Worm (Caenorhabditis elegans) whole organism, L4 larva: ENCODE results near the gene ZC190.5.
A peak's percentile ranks its signal among the peaks of the same experiment; 100 is the strongest.

Experiments used
- D1046.2 ChIP-seq: fragments of 200-800 bp; sonication (Bioruptor generic); IDR thresholded peaks from 2 replicates; pipeline ENCODE4 v1.3.6; 2022; ENCODE audit warnings: missing genetic modification characterization, missing compliant biosample characterization
- F10B5.3 ChIP-seq: sonication (generic microtip); optimal IDR thresholded peaks from 2 replicates; lab custom pipeline; 2016; ENCODE audit warnings: mild to moderate bottlenecking, missing genetic modification characterization, missing compliant biosample characterization
- F37D6.2 ChIP-seq: sonication (generic microtip); optimal IDR thresholded peaks from 2 replicates; lab custom pipeline; 2016; ENCODE audit warnings: mild to moderate bottlenecking, missing genetic modification characterization, missing compliant biosample characterization
- F44E2.7 ChIP-seq: fragments of 200-800 bp; sonication (Bioruptor generic); IDR thresholded peaks from 2 replicates; pipeline ENCODE4 v2.1.2; 2022; ENCODE audit warnings: missing genetic modification characterization, missing compliant biosample characterization
- F49E8.2 ChIP-seq: sonication (generic microtip); optimal IDR thresholded peaks from 2 replicates; lab custom pipeline; 2016; ENCODE audit warnings: missing compliant biosample characterization, mild to moderate bottlenecking, missing genetic modification characterization, borderline replicate concordance
- R02D3.7 ChIP-seq: fragments of 150-350 bp; sonication (generic microtip); optimal IDR thresholded peaks from 3 replicates; lab custom pipeline; 2014; ENCODE audit warnings: missing biosample characterization, missing genetic modification characterization
- T26A8.4 ChIP-seq: fragments of 200-800 bp; sonication (Bioruptor generic); IDR thresholded peaks from 2 replicates; pipeline ENCODE4 v1.3.6; 2022; ENCODE audit warnings: missing genetic modification characterization, missing compliant biosample characterization
- Y105C5A.15 ChIP-seq: fragments of 200-800 bp; sonication (Bioruptor generic); IDR thresholded peaks from 2 replicates; pipeline ENCODE4 v1.3.6; 2022; ENCODE audit warnings: missing genetic modification characterization, missing compliant biosample characterization
- Y48G9A.11 ChIP-seq: fragments of 200-800 bp; sonication (Bioruptor generic); IDR thresholded peaks from 2 replicates; pipeline ENCODE4 v1.3.6; 2022; ENCODE audit warnings: missing genetic modification reagents, missing genetic modification characterization, missing compliant biosample characterization
- Y5F2A.4 ChIP-seq: fragments of 200-800 bp; sonication (Bioruptor generic); optimal IDR thresholded peaks from 2 replicates; lab custom pipeline; 2018; ENCODE audit warnings: mild to moderate bottlenecking, missing genetic modification characterization, missing compliant biosample characterization
- ZK337.2 ChIP-seq: fragments of 200-800 bp; sonication (Bioruptor generic); IDR thresholded peaks from 2 replicates; pipeline ENCODE4 v1.3.6; 2022; ENCODE audit warnings: missing genetic modification reagents, missing genetic modification characterization, missing compliant biosample characterization
- ZK546.5 ChIP-seq, 2 experiments: sonication (generic microtip); optimal IDR thresholded peaks; 2 replicates each; lab custom pipeline; 2017; ENCODE audit warnings: missing biosample characterization in 2 of 2, missing genetic modification characterization in 2 of 2
- arid-1 ChIP-seq: fragments of 200-800 bp; sonication (Bioruptor generic); conservative IDR thresholded peaks from 2 replicates; pipeline ENCODE4 v1.3.6; 2022; ENCODE audit warnings: missing genetic modification reagents, missing genetic modification characterization, missing compliant biosample characterization
- attf-4 ChIP-seq: sonication (generic microtip); optimal IDR thresholded peaks from 3 replicates; lab custom pipeline; 2017; ENCODE audit warnings: missing biosample characterization, missing genetic modification characterization
- ceh-28 ChIP-seq: fragments of 150-350 bp; optimal IDR thresholded peaks from 2 replicates; lab custom pipeline; 2014; ENCODE audit warnings: missing biosample characterization, missing genetic modification reagents, missing genetic modification characterization
- ceh-32 ChIP-seq: sonication (generic microtip); optimal IDR thresholded peaks from 2 replicates; lab custom pipeline; 2016; ENCODE audit warnings: mild to moderate bottlenecking, missing genetic modification characterization, missing compliant biosample characterization; ENCODE audit not compliant: poor library complexity
- ceh-62 ChIP-seq: sonication (generic microtip); optimal IDR thresholded peaks from 2 replicates; lab custom pipeline; 2017; ENCODE audit warnings: missing biosample characterization, missing genetic modification characterization
- ceh-82 ChIP-seq: sonication (generic microtip); optimal IDR thresholded peaks from 2 replicates; lab custom pipeline; 2017; ENCODE audit warnings: missing biosample characterization, missing genetic modification characterization
- dmd-6 ChIP-seq: fragments of 200-800 bp; sonication (Bioruptor generic); IDR thresholded peaks from 2 replicates; pipeline ENCODE4 v1.3.6; 2022; ENCODE audit warnings: missing genetic modification reagents, missing genetic modification characterization, missing compliant biosample characterization
- dmd-9 ChIP-seq: fragments of 200-800 bp; sonication (Bioruptor generic); IDR thresholded peaks from 2 replicates; pipeline ENCODE4 v1.3.6; 2022; ENCODE audit warnings: missing genetic modification reagents, missing genetic modification characterization, missing compliant biosample characterization
- dve-1 ChIP-seq: sonication (generic microtip); optimal IDR thresholded peaks from 2 replicates; lab custom pipeline; 2017; ENCODE audit warnings: antibody characterized with exemption, mild to moderate bottlenecking, missing genetic modification characterization, missing compliant biosample characterization; ENCODE audit not compliant: insufficient read depth
- egl-27 ChIP-seq: sonication (generic microtip); optimal IDR thresholded peaks from 3 replicates; lab custom pipeline; 2017; ENCODE audit warnings: missing biosample characterization, missing genetic modification reagents, missing genetic modification characterization
- egl-43 ChIP-seq: fragments of 200-800 bp; sonication (Bioruptor generic); IDR thresholded peaks from 2 replicates; pipeline ENCODE4 v1.3.6; 2022; ENCODE audit warnings: missing genetic modification reagents, missing genetic modification characterization, missing compliant biosample characterization
- gei-8 ChIP-seq: fragments of 200-800 bp; sonication (Bioruptor generic); optimal IDR thresholded peaks from 2 replicates; lab custom pipeline; 2018; ENCODE audit warnings: mild to moderate bottlenecking, missing genetic modification characterization, missing compliant biosample characterization
- hlh-30 ChIP-seq: sonication (generic microtip); optimal IDR thresholded peaks from 2 replicates; lab custom pipeline; 2017; ENCODE audit warnings: antibody characterized with exemption, mild to moderate bottlenecking, missing genetic modification characterization, missing compliant biosample characterization; ENCODE audit not compliant: insufficient read depth
- hmg-1.1 ChIP-seq: fragments of 200-800 bp; sonication (Bioruptor generic); IDR thresholded peaks from 2 replicates; pipeline ENCODE4 v1.3.6; 2022; ENCODE audit warnings: missing genetic modification reagents, missing genetic modification characterization, missing compliant biosample characterization
- lin-29 ChIP-seq: fragments of 200-800 bp; sonication (Bioruptor generic); IDR thresholded peaks from 2 replicates; pipeline ENCODE4 v1.3.6; 2022; ENCODE audit warnings: missing genetic modification reagents, missing genetic modification characterization, missing compliant biosample characterization
- lin-38 ChIP-seq: fragments of 200-800 bp; sonication (Bioruptor generic); IDR thresholded peaks from 2 replicates; pipeline ENCODE4 v1.3.6; 2022; ENCODE audit warnings: missing genetic modification reagents, missing genetic modification characterization, missing compliant biosample characterization
- lin-39 ChIP-seq: fragments of 150-350 bp; optimal IDR thresholded peaks from 2 replicates; lab custom pipeline; 2014; ENCODE audit warnings: missing biosample characterization, missing genetic modification reagents, missing genetic modification characterization
- lsy-2 ChIP-seq, 2 experiments: fragments of 150-350 bp in 1 of 2; sonication (generic microtip) in 1 of 2; optimal IDR thresholded peaks; 2 replicates each; lab custom pipeline; 2014 to 2017; ENCODE audit warnings: missing biosample characterization in 2 of 2, missing genetic modification characterization in 2 of 2
- madf-5 ChIP-seq, 2 experiments: fragments of 200-800 bp; sonication (Bioruptor generic); IDR thresholded peaks; 2 replicates each; pipeline ENCODE4 v1.3.6; 2022; ENCODE audit warnings: missing compliant biosample characterization in 2 of 2, missing genetic modification characterization in 2 of 2
- mdl-1 ChIP-seq, 2 experiments: fragments of 150-350 bp in 1 of 2; sonication (generic microtip) in 1 of 2; optimal IDR thresholded peaks; 2 replicates each; lab custom pipeline; 2014 to 2017; ENCODE audit warnings: missing biosample characterization in 2 of 2, missing genetic modification characterization in 2 of 2
- mxl-2 ChIP-seq: fragments of 200-800 bp; sonication (Bioruptor generic); conservative IDR thresholded peaks from 2 replicates; pipeline ENCODE4 v1.3.6; 2022; ENCODE audit warnings: missing genetic modification reagents, missing genetic modification characterization, missing compliant biosample characterization
- nhr-102 ChIP-seq: sonication (generic microtip); optimal IDR thresholded peaks from 2 replicates; lab custom pipeline; 2016; ENCODE audit warnings: mild to moderate bottlenecking, missing genetic modification characterization, moderate library complexity, missing compliant biosample characterization
- nhr-111 ChIP-seq: fragments of 200-800 bp; sonication (Bioruptor generic); optimal IDR thresholded peaks from 2 replicates; lab custom pipeline; 2018; ENCODE audit warnings: mild to moderate bottlenecking, missing genetic modification characterization, missing compliant biosample characterization
- nhr-25 ChIP-seq: sonication (generic microtip); optimal IDR thresholded peaks from 2 replicates; lab custom pipeline; 2017; ENCODE audit warnings: missing genetic modification characterization, mild to moderate bottlenecking, missing compliant biosample characterization, antibody characterized with exemption, moderate library complexity, borderline replicate concordance; ENCODE audit not compliant: insufficient read depth
- nhr-48 ChIP-seq: sonication (generic microtip); optimal IDR thresholded peaks from 2 replicates; lab custom pipeline; 2016; ENCODE audit warnings: mild to moderate bottlenecking, missing genetic modification characterization, missing compliant biosample characterization
- nhr-76 ChIP-seq: fragments of 150-350 bp; optimal IDR thresholded peaks from 2 replicates; lab custom pipeline; 2014; ENCODE audit warnings: missing biosample characterization, missing genetic modification characterization
- nhr-77 ChIP-seq: fragments of 150-350 bp; optimal IDR thresholded peaks from 2 replicates; lab custom pipeline; 2014; ENCODE audit warnings: missing biosample characterization, missing genetic modification characterization
- php-3 ChIP-seq: fragments of 200-800 bp; sonication (Bioruptor generic); IDR thresholded peaks from 2 replicates; pipeline ENCODE4 v1.3.6; 2022; ENCODE audit warnings: missing genetic modification reagents, missing genetic modification characterization, missing compliant biosample characterization
- saeg-2 ChIP-seq: fragments of 200-800 bp; sonication (Bioruptor generic); IDR thresholded peaks from 2 replicates; pipeline ENCODE4 v1.3.6; 2022; ENCODE audit warnings: missing genetic modification reagents, missing genetic modification characterization, missing compliant biosample characterization
- sdz-12 ChIP-seq: fragments of 200-800 bp; sonication (Bioruptor generic); optimal IDR thresholded peaks from 2 replicates; lab custom pipeline; 2018; ENCODE audit warnings: mild to moderate bottlenecking, missing genetic modification characterization, missing compliant biosample characterization
- set-16 ChIP-seq: fragments of 200-800 bp; sonication (Bioruptor generic); IDR thresholded peaks from 2 replicates; pipeline ENCODE4 v1.3.6; 2022; ENCODE audit warnings: missing genetic modification reagents, missing genetic modification characterization, missing compliant biosample characterization
- snpc-4 ChIP-seq: fragments of 150-350 bp; optimal IDR thresholded peaks from 2 replicates; lab custom pipeline; 2014; ENCODE audit warnings: missing biosample characterization, missing genetic modification characterization
- tag-97 ChIP-seq: fragments of 200-800 bp; sonication (Bioruptor generic); IDR thresholded peaks from 2 replicates; pipeline ENCODE4 v1.3.6; 2022; ENCODE audit warnings: missing genetic modification characterization, missing compliant biosample characterization
- zfp-2 ChIP-seq: sonication (generic microtip); optimal IDR thresholded peaks from 2 replicates; lab custom pipeline; 2016; ENCODE audit warnings: mild to moderate bottlenecking, missing genetic modification characterization, missing compliant biosample characterization
- zip-11 ChIP-seq: fragments of 200-800 bp; sonication (Bioruptor generic); IDR thresholded peaks from 2 replicates; pipeline ENCODE4 v1.3.6; 2022; ENCODE audit warnings: missing genetic modification characterization, missing compliant biosample characterization
- zip-2 ChIP-seq: fragments of 150-350 bp; optimal IDR thresholded peaks from 2 replicates; lab custom pipeline; 2014; ENCODE audit warnings: missing biosample characterization, missing genetic modification characterization
- ztf-11 ChIP-seq: fragments of 150-350 bp; optimal IDR thresholded peaks from 2 replicates; lab custom pipeline; 2014; ENCODE audit warnings: missing biosample characterization, missing genetic modification characterization
- ztf-7 ChIP-seq: fragments of 150-350 bp; optimal IDR thresholded peaks from 2 replicates; lab custom pipeline; 2014; ENCODE audit warnings: missing biosample characterization, missing genetic modification characterization

Gene ZC190.5

DNA sequence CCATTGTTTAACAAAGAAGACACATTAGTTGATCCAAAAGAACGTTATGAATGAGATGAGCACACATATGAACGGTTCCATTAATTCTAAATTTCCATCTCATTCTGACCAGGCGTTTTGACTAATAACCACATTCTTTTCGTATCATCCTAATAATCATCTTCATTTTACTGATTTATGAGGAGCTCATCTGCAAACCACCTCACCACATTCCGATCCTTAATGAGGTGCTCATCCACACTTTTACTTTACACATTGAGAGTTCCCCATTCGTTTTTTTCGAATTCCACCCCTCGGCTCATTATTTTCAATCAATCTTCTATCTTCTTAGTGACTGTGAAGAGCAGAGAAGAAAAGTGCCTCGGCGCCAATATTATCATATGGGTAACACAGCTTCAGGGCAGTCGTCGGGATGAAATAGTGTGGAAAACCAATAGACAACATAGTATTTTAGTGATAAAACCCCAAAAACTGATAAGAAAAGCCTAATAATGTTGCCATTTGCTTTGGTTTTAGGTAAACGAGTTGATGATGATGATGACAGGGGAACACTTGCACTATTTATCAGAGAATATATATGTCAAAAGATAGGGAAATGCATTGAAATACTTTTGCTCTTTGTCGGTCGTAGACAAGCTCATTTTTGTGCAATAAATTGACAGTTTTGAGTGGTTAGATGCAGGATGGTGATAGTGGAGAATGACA lies 22.2 kb downstream of the ZC190.5 start (continued):
- TF ChIP-seq Y5F2A.4 (no peak), attf-4 (tag; lab: Kevin White, UChicago) (no peak), php-3 (GFP tag; lab: Robert Waterston, UW) (peak; percentile 99), F10B5.3 (tag; lab: Kevin White, UChicago) (no peak), R02D3.7 (no peak), mdl-1 (tag; optimal IDR thresholded peaks at IDR 0.05; lab: Kevin White, UChicago) (no peak), set-16 (GFP tag; lab: Robert Waterston, UW) (no peak), F49E8.2 (tag; lab: Kevin White, UChicago) (no peak), ceh-62 (no peak), nhr-111 (GFP tag; lab: Kevin White, UChicago) (no peak), ztf-11 (tag; lab: Kevin White, UChicago) (no peak), egl-43 (no peak), sdz-12 (GFP tag; lab: Kevin White, UChicago) (no peak), ZK546.5 (tag; optimal IDR thresholded peaks at IDR 0.05; lab: Kevin White, UChicago) (no peak), egl-27 (tag; lab: Kevin White, UChicago) (no peak), mxl-2 (GFP tag; lab: Robert Waterston, UW) (no peak), Y48G9A.11 (GFP tag; lab: Robert Waterston, UW) (no peak), F37D6.2 (tag; lab: Kevin White, UChicago) (no peak), Y105C5A.15 (GFP tag; lab: Robert Waterston, UW) (no peak), hlh-30 (tag; lab: Kevin White, UChicago) (peak; percentile 40), dmd-6 (GFP tag; lab: Robert Waterston, UW) (peak; percentile 100), madf-5 (GFP tag; IDR thresholded peaks at IDR 0.05; lab: Robert Waterston, UW) (no peak), nhr-102 (tag; lab: Kevin White, UChicago) (peak; percentile 93), lin-39 (no peak), ceh-32 (tag; lab: Kevin White, UChicago) (no peak), nhr-25 (tag; lab: Kevin White, UChicago) (no peak), F44E2.7 (GFP tag; lab: Robert Waterston, UW) (no peak), T26A8.4 (GFP tag; lab: Robert Waterston, UW) (0 out of 2 replicates have a peak, but pooled peaks have one; percentile 35), lsy-2 (tag; optimal IDR thresholded peaks at IDR 0.05; lab: Kevin White, UChicago) (peak in 1 of 2 experiments; percentile 56), tag-97 (no peak), dmd-9 (no peak), nhr-76 (tag; lab: Kevin White, UChicago) (no peak), gei-8 (GFP tag; lab: Kevin White, UChicago) (peak; percentile 92), lin-38 (no peak), nhr-48 (peak; percentile 94), ZK337.2 (GFP tag; lab: Robert Waterston, UW) (no peak), hmg-1.1 (GFP tag; lab: Robert Waterston, UW) (no peak), dve-1 (tag; lab: Kevin White, UChicago) (peak; percentile 96), ztf-7 (tag; lab: Kevin White, UChicago) (no peak), ceh-82 (tag; lab: Kevin White, UChicago) (no peak), zip-11 (GFP tag; lab: Robert Waterston, UW) (no peak), saeg-2 (GFP tag; lab: Robert Waterston, UW) (0 out of 2 replicates have a peak, but pooled peaks have one; percentile 40), lin-29 (GFP tag; lab: Robert Waterston, UW) (no peak), arid-1 (GFP tag; lab: Robert Waterston, UW) (no peak), zfp-2 (tag; lab: Kevin White, UChicago) (no peak), D1046.2 (GFP tag; lab: Robert Waterston, UW) (no peak), snpc-4 (no peak), ceh-28 (tag; lab: Kevin White, UChicago) (no peak), nhr-77 (tag; lab: Kevin White, UChicago) (peak; percentile 88), zip-2 (no peak)
